Worm (Caenorhabditis elegans): ENCODE results near the gene F13H8.6.

- TF ChIP-seq akir-1 (GFP tag; optimal IDR thresholded peaks at IDR 0.05), result no peak
- no peak for TF ChIP-seq ztf-28 (GFP tag; IDR thresholded peaks at IDR 0.05)
- TF ChIP-seq D2030.7 (GFP tag; IDR thresholded peaks at IDR 0.05), result no peak
- no peak for TF ChIP-seq tbx-9 (tag; optimal IDR thresholded peaks at IDR 0.05; ENCODE audit: borderline replicate concordance)
- TF ChIP-seq nfyb-1 (GFP tag; IDR thresholded peaks at IDR 0.05), result no peak
These were observed 35.3 kb upstream of the F13H8.6 start for ce11 chrII:6322081-6322480.
